Fruit fly (Drosophila melanogaster) whole organism, embryonic: ENCODE measurements around the gene Dbp73D.

Experiments used
- B-H2 ChIP-seq: fragments of 200-800 bp; sonication (Bioruptor generic); optimal IDR thresholded peaks from 2 replicates; lab custom pipeline; 2018; ENCODE audit warnings: missing biosample characterization, mild to moderate bottlenecking, missing genetic modification characterization
- Bdp1 ChIP-seq: fragments of 200-800 bp; sonication (Bioruptor generic); optimal IDR thresholded peaks from 3 replicates; lab custom pipeline; 2016; ENCODE audit warnings: missing biosample characterization, missing genetic modification characterization
- CG10543 ChIP-seq: fragments of 200-800 bp; sonication (Bioruptor generic); optimal IDR thresholded peaks from 3 replicates; lab custom pipeline; 2017; ENCODE audit warnings: missing biosample characterization, mild to moderate bottlenecking, missing genetic modification characterization, moderate library complexity
- CG10654 ChIP-seq: fragments of 200-800 bp; sonication (Bioruptor generic); optimal IDR thresholded peaks from 2 replicates; lab custom pipeline; 2016; ENCODE audit warnings: missing biosample characterization, missing genetic modification characterization
- CG11085 ChIP-seq: fragments of 200-800 bp; sonication (Bioruptor generic); IDR thresholded peaks from 2 replicates; pipeline ENCODE4 v1.3.6; 2022; ENCODE audit warnings: missing biosample characterization, missing genetic modification characterization
- CG11247 ChIP-seq: fragments of 200-800 bp; sonication (Bioruptor generic); IDR thresholded peaks from 2 replicates; pipeline ENCODE4 v1.3.6; 2022; ENCODE audit warnings: missing biosample characterization, missing genetic modification characterization
- CG11696 ChIP-seq: fragments of 200-800 bp; sonication (Bioruptor generic); IDR thresholded peaks from 2 replicates; pipeline ENCODE4 v1.3.6; 2022; ENCODE audit warnings: missing biosample characterization, missing genetic modification characterization
- CG14860 ChIP-seq: fragments of 200-800 bp; sonication (Bioruptor generic); IDR thresholded peaks from 3 replicates; pipeline ENCODE4 v1.3.6; 2022; ENCODE audit warnings: missing biosample characterization, missing genetic modification characterization; ENCODE audit not compliant: partially characterized antibody
- CG15011 ChIP-seq: fragments of 200-800 bp; sonication (Bioruptor generic); optimal IDR thresholded peaks from 3 replicates; lab custom pipeline; 2018; ENCODE audit warnings: missing biosample characterization, mild to moderate bottlenecking, missing genetic modification characterization
- CG15269 ChIP-seq: fragments of 200-800 bp; sonication (Bioruptor generic); optimal IDR thresholded peaks from 2 replicates; lab custom pipeline; 2018; ENCODE audit warnings: missing biosample characterization, mild to moderate bottlenecking, missing genetic modification characterization, moderate library complexity
- CG1529 ChIP-seq: fragments of 200-800 bp; sonication (Bioruptor generic); optimal IDR thresholded peaks from 3 replicates; lab custom pipeline; 2018; ENCODE audit warnings: missing biosample characterization, missing genetic modification characterization
- CG15479 ChIP-seq: fragments of 200-800 bp; sonication (Bioruptor generic); optimal IDR thresholded peaks from 3 replicates; lab custom pipeline; 2019; ENCODE audit warnings: missing biosample characterization, mild to moderate bottlenecking, missing genetic modification characterization, moderate library complexity
- CG17328 ChIP-seq: fragments of 200-800 bp; sonication (Bioruptor generic); IDR thresholded peaks from 2 replicates; pipeline ENCODE4 v1.3.6; 2022; ENCODE audit warnings: missing biosample characterization, missing genetic modification characterization
- CG18619 ChIP-seq: fragments of 200-800 bp; sonication (Bioruptor generic); optimal IDR thresholded peaks from 3 replicates; lab custom pipeline; 2017; ENCODE audit warnings: missing biosample characterization, mild to moderate bottlenecking, missing genetic modification characterization
- CG2129 ChIP-seq: fragments of 200-800 bp; sonication (Bioruptor generic); IDR thresholded peaks from 2 replicates; pipeline ENCODE4 v1.3.6; 2022; ENCODE audit warnings: missing biosample characterization, missing genetic modification characterization; ENCODE audit not compliant: partially characterized antibody
- CG2199 ChIP-seq: fragments of 200-800 bp; sonication (Bioruptor generic); IDR thresholded peaks from 3 replicates; pipeline ENCODE4 v1.3.6; 2022; ENCODE audit warnings: missing biosample characterization, missing genetic modification characterization
- CG31388 ChIP-seq: fragments of 200-800 bp; sonication (Bioruptor generic); optimal IDR thresholded peaks from 2 replicates; lab custom pipeline; 2016; ENCODE audit warnings: missing biosample characterization, missing genetic modification characterization
- CG31441 ChIP-seq: fragments of 200-800 bp; sonication (Bioruptor generic); IDR thresholded peaks from 2 replicates; pipeline ENCODE4 v1.3.6; 2022; ENCODE audit warnings: missing biosample characterization, missing genetic modification characterization
- CG3726 ChIP-seq: fragments of 200-800 bp; sonication (Bioruptor generic); IDR thresholded peaks from 3 replicates; pipeline ENCODE4, ENCODE4 v1.3.6; 2022; ENCODE audit warnings: missing biosample characterization, missing genetic modification characterization
- CG4360 ChIP-seq: fragments of 200-800 bp; sonication (Bioruptor generic); IDR thresholded peaks from 2 replicates; pipeline ENCODE4 v1.3.6; 2022; ENCODE audit warnings: missing biosample characterization, missing genetic modification characterization
- CG5953 ChIP-seq: fragments of 200-800 bp; sonication (Bioruptor generic); IDR thresholded peaks from 2 replicates; pipeline ENCODE4 v1.3.6; 2022; ENCODE audit warnings: missing biosample characterization, missing genetic modification characterization
- CG6272 ChIP-seq: fragments of 200-800 bp; sonication (Bioruptor generic); IDR thresholded peaks from 2 replicates; pipeline ENCODE4 v1.3.6; 2022; ENCODE audit warnings: missing biosample characterization, missing genetic modification characterization
- CG6683 ChIP-seq: fragments of 200-800 bp; sonication (Bioruptor generic); optimal IDR thresholded peaks from 2 replicates; lab custom pipeline; 2017; ENCODE audit warnings: missing biosample characterization, mild to moderate bottlenecking, missing genetic modification characterization, missing genetic modification reagents
- CG6689 ChIP-seq: fragments of 200-800 bp; sonication (Bioruptor generic); IDR thresholded peaks from 2 replicates; pipeline ENCODE4 v1.3.6; 2022; ENCODE audit warnings: missing biosample characterization, missing genetic modification characterization
- CG6813 ChIP-seq: fragments of 200-800 bp; sonication (Bioruptor generic); optimal IDR thresholded peaks from 2 replicates; lab custom pipeline; 2017; ENCODE audit warnings: missing biosample characterization, missing genetic modification characterization, mild to moderate bottlenecking, moderate library complexity, missing genetic modification reagents
- CG7839 ChIP-seq: fragments of 200-800 bp; sonication (Bioruptor generic); optimal IDR thresholded peaks from 3 replicates; lab custom pipeline; 2018; ENCODE audit warnings: missing biosample characterization, mild to moderate bottlenecking, missing genetic modification characterization, moderate library complexity
- CG8089 ChIP-seq: fragments of 200-800 bp; sonication (Bioruptor generic); optimal IDR thresholded peaks from 3 replicates; lab custom pipeline; 2016; ENCODE audit warnings: missing biosample characterization, missing genetic modification characterization
- CG8388 ChIP-seq: fragments of 200-800 bp; sonication (Bioruptor generic); optimal IDR thresholded peaks from 2 replicates; lab custom pipeline; 2019; ENCODE audit warnings: missing biosample characterization, mild to moderate bottlenecking, missing genetic modification characterization, moderate library complexity
- CG8765 ChIP-seq: fragments of 200-800 bp; sonication (Bioruptor generic); IDR thresholded peaks from 2 replicates; pipeline ENCODE4 v1.3.6; 2022; ENCODE audit warnings: missing biosample characterization, missing genetic modification characterization
- CG9437 ChIP-seq: fragments of 200-800 bp; sonication (Bioruptor generic); optimal IDR thresholded peaks from 2 replicates; lab custom pipeline; 2018; ENCODE audit warnings: missing biosample characterization, mild to moderate bottlenecking, missing genetic modification characterization
- CG9932 ChIP-seq: fragments of 200-800 bp; sonication (Bioruptor generic); IDR thresholded peaks from 2 replicates; pipeline ENCODE4 v1.3.6; 2022; ENCODE audit warnings: missing biosample characterization, missing genetic modification characterization
- Dip3 ChIP-seq: fragments of 200-800 bp; sonication (Bioruptor generic); optimal IDR thresholded peaks from 3 replicates; lab custom pipeline; 2016; ENCODE audit warnings: missing biosample characterization, missing genetic modification characterization
- E2f2 ChIP-seq: fragments of 200-800 bp; sonication (Bioruptor generic); IDR thresholded peaks from 2 replicates; pipeline ENCODE4 v1.3.6; 2022; ENCODE audit warnings: missing biosample characterization, missing genetic modification characterization
- Elba2 ChIP-seq: fragments of 200-800 bp; sonication (Bioruptor generic); optimal IDR thresholded peaks from 3 replicates; lab custom pipeline; 2016; ENCODE audit warnings: missing biosample characterization, missing genetic modification characterization
- NC2β ChIP-seq: fragments of 200-800 bp; sonication (Bioruptor generic); optimal IDR thresholded peaks from 2 replicates; lab custom pipeline; 2016; ENCODE audit warnings: missing biosample characterization, missing genetic modification characterization
- PHDP ChIP-seq: fragments of 200-800 bp; sonication (Bioruptor generic); optimal IDR thresholded peaks from 3 replicates; lab custom pipeline; 2018; ENCODE audit warnings: missing biosample characterization, mild to moderate bottlenecking, missing genetic modification characterization, moderate library complexity
- btn ChIP-seq: fragments of 200-800 bp; sonication (Bioruptor generic); optimal IDR thresholded peaks from 2 replicates; lab custom pipeline; 2016; ENCODE audit warnings: missing biosample characterization, missing genetic modification characterization
- ci ChIP-seq: fragments of 200-800 bp; sonication (Bioruptor generic); IDR thresholded peaks from 3 replicates; pipeline ENCODE4 v1.3.6; 2022; ENCODE audit warnings: missing biosample characterization, missing genetic modification characterization
- esg ChIP-seq: fragments of 200-800 bp; sonication (Bioruptor generic); conservative IDR thresholded peaks from 2 replicates; pipeline ENCODE4 v1.3.6; 2022; ENCODE audit warnings: missing biosample characterization, missing genetic modification characterization
- grn ChIP-seq: fragments of 200-800 bp; sonication (Bioruptor generic); optimal IDR thresholded peaks from 3 replicates; lab custom pipeline; 2017; ENCODE audit warnings: missing biosample characterization, missing genetic modification characterization
- ind ChIP-seq: fragments of 200-800 bp; sonication (Bioruptor generic); optimal IDR thresholded peaks from 3 replicates; lab custom pipeline; 2016; ENCODE audit warnings: missing biosample characterization, missing genetic modification characterization
- lbe ChIP-seq: fragments of 200-800 bp; sonication (Bioruptor generic); optimal IDR thresholded peaks from 2 replicates; lab custom pipeline; 2016; ENCODE audit warnings: missing biosample characterization, mild to moderate bottlenecking, missing genetic modification characterization
- mld ChIP-seq: fragments of 200-800 bp; sonication (Bioruptor generic); IDR thresholded peaks from 3 replicates; pipeline ENCODE4 v1.3.6; 2022; ENCODE audit warnings: missing biosample characterization, missing genetic modification characterization; ENCODE audit not compliant: partially characterized antibody
- pita ChIP-seq: fragments of 200-800 bp; sonication (Bioruptor generic); optimal IDR thresholded peaks from 2 replicates; lab custom pipeline; 2017; ENCODE audit warnings: missing biosample characterization, mild to moderate bottlenecking, missing genetic modification characterization
- pum ChIP-seq: fragments of 200-800 bp; sonication (Bioruptor generic); optimal IDR thresholded peaks from 2 replicates; lab custom pipeline; 2016; ENCODE audit warnings: missing biosample characterization, missing genetic modification characterization
- scrt ChIP-seq: fragments of 200-800 bp; sonication (Bioruptor generic); optimal IDR thresholded peaks from 2 replicates; lab custom pipeline; 2018; ENCODE audit warnings: missing biosample characterization, mild to moderate bottlenecking, missing genetic modification characterization, moderate library complexity
- sd ChIP-seq: fragments of 200-800 bp; sonication (Bioruptor generic); optimal IDR thresholded peaks from 3 replicates; lab custom pipeline; 2018; ENCODE audit warnings: missing biosample characterization, mild to moderate bottlenecking, missing genetic modification characterization, moderate library complexity
- tgo ChIP-seq: fragments of 200-800 bp; sonication (Bioruptor generic); IDR thresholded peaks from 3 replicates; pipeline ENCODE4 v1.3.6; 2022; ENCODE audit warnings: missing biosample characterization, missing genetic modification characterization

The Dbp73D gene

DNA sequence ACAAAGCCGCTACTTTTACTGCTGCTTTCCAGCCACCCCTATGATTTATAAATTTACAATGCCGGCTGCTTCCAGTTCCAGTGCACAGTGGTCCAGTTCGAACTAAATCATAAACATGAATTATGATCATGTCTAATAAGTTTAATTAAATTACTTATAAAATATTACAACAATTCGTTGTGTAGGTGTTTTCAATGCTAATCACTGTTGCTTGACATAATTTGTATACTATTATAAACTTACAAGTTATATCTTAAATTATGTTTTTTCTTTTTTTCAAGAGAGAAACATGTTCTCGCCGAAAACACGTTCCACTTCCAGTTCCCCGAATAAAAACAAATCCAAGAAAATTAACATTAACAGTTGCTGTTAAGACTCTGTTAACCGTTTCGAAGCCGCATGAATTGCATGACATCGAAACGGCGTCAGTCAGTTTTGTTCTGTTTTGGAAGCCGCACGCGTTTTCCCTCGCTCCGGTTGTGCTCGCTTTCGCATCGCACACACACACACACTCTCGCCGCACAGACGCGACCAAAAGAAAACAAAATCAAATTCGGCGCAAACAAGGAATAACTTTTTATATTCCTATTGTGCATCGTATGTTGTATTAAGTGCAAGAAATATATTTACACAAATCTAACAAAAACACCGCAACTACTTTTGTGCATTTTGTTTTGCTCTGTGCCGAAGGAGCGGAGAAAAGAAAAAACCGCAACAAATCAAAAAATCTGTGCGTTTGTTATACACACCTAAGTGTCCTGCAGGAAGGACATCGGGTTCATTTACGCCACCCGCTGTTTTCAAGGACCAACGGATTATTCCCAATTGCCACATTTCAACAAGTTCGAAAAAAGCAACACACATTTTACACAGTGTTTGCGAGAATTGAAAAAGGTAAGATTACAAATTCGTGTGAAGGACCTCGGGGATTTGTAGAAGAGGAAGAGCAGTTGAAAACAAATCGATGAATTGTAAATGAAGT is 35.3 kb upstream of the Dbp73D start, which contains the start of gene Nrt (continued):
- TF ChIP-seq CG15269 (tag; lab: Kevin White, UChicago) (peak; percentile 73), CG8388 (GFP tag; lab: Kevin White, UChicago) (peak; percentile 74), CG11696 (GFP tag; lab: Robert Waterston, UW) (no peak), esg (GFP tag; lab: Robert Waterston, UW) (0 out of 2 replicates have a peak, but pooled peaks have one; percentile 11), CG1529 (peak; percentile 33), Bdp1 (no peak), ind (GFP tag; lab: Kevin White, UChicago) (peak; percentile 42), CG4360 (peak; percentile 44; the same call in 1 of the 2 replicates), CG9437 (GFP tag; lab: Kevin White, UChicago) (no peak), CG11247 (GFP tag; lab: Robert Waterston, UW) (no peak), CG31441 (GFP tag; lab: Robert Waterston, UW) (peak; percentile 85), CG10543 (GFP tag; lab: Kevin White, UChicago) (peak; percentile 60), CG18619 (no peak), CG9932 (GFP tag; lab: Robert Waterston, UW) (peak; percentile 56; the same call in 1 of the 2 replicates), mld (GFP tag; lab: Robert Waterston, UW) (no peak), Elba2 (peak; percentile 95), tgo (GFP tag; lab: Robert Waterston, UW) (peak; percentile 44; the same call in 1 of the 3 replicates), E2f2 (GFP tag; lab: Robert Waterston, UW) (peak; percentile 53; the same call in 1 of the 2 replicates), lbe (GFP tag; lab: Kevin White, UChicago) (peak; percentile 24), sd (tag; lab: Kevin White, UChicago) (peak; percentile 17), CG14860 (peak; percentile 22; the same call in 1 of the 3 replicates), B-H2 (GFP tag; lab: Kevin White, UChicago) (peak; percentile 53), ci (peak; percentile 57; the same call in 2 of the 3 replicates), CG15479 (GFP tag; lab: Kevin White, UChicago) (peak; percentile 68), Dip3 (GFP tag; lab: Kevin White, UChicago) (no peak), CG15011 (GFP tag; lab: Kevin White, UChicago) (peak; percentile 58), CG6272 (GFP tag; lab: Robert Waterston, UW) (no peak), btn (GFP tag; lab: Kevin White, UChicago) (no peak), CG3726 (0 out of 3 replicates have a peak, but pooled peaks have one; percentile 9), CG8089 (GFP tag; lab: Kevin White, UChicago) (peak; percentile 9), CG7839 (tag; lab: Kevin White, UChicago) (peak; percentile 63), NC2β (no peak), CG10654 (GFP tag; lab: Kevin White, UChicago) (no peak), scrt (GFP tag; lab: Kevin White, UChicago) (peak; percentile 45), CG11085 (GFP tag; lab: Robert Waterston, UW) (no peak), PHDP (tag; lab: Kevin White, UChicago) (peak; percentile 84), CG6689 (GFP tag; lab: Robert Waterston, UW) (peak; percentile 73), CG5953 (no peak; the same call in 1 of the 2 replicates), CG17328 (GFP tag; lab: Robert Waterston, UW) (peak; percentile 71), CG8765 (no peak), CG6683 (GFP tag; lab: Kevin White, UChicago) (peak; percentile 69), pum (no peak), grn (GFP tag; lab: Kevin White, UChicago) (no peak), CG2199 (GFP tag; lab: Robert Waterston, UW) (peak; percentile 57; the same call in 1 of the 3 replicates), pita (GFP tag; lab: Kevin White, UChicago) (no peak), CG6813 (peak; percentile 69), CG31388 (GFP tag; lab: Kevin White, UChicago) (no peak), CG2129 (GFP tag; lab: Robert Waterston, UW) (no peak)
